Worm (Caenorhabditis elegans): ENCODE results near the gene pnn-1.

Gene pnn-1

ce11 chrV:13011904-13012303, 41.0 kb downstream of the pnn-1 start:
- TF ChIP-seq bed-2 (GFP tag; IDR thresholded peaks at IDR 0.05) (no peak), nhr-80 (tag; optimal IDR thresholded peaks at IDR 0.05) (peak; percentile 69), ccch-3 (GFP tag; optimal IDR thresholded peaks at IDR 0.05) (no peak), ztf-22 (GFP tag; optimal IDR thresholded peaks at IDR 0.05) (no peak), let-526 (GFP tag; IDR thresholded peaks at IDR 0.05) (no peak), hlh-26 (GFP tag; conservative IDR thresholded peaks at IDR 0.05) (no peak), Y79H2A.3 (GFP tag; conservative IDR thresholded peaks at IDR 0.05) (no peak), ama-1 (optimal IDR thresholded peaks at IDR 0.05) (no peak), ama-1 (GFP tag; optimal IDR thresholded peaks at IDR 0.05) (no peak), hlh-12 (tag; optimal IDR thresholded peaks at IDR 0.05) (no peak), egl-18 (GFP tag; IDR thresholded peaks at IDR 0.05) (no peak), zim-3 (tag; optimal IDR thresholded peaks at IDR 0.05) (no peak), C06A6.2 (GFP tag; conservative IDR thresholded peaks at IDR 0.05) (no peak), nfya-2 (GFP tag; IDR thresholded peaks at IDR 0.05) (no peak), hrde-1 (tag; optimal IDR thresholded peaks at IDR 0.05; ENCODE audit: borderline replicate concordance) (no peak), gei-17 (GFP tag; optimal IDR thresholded peaks at IDR 0.05) (no peak), cebp-1 (GFP tag; IDR thresholded peaks at IDR 0.05) (no peak), cebp-1 (tag; optimal IDR thresholded peaks at IDR 0.05) (peak; percentile 23), ZK185.1 (tag; optimal IDR thresholded peaks at IDR 0.05; ENCODE audit: poor library complexity, severe bottlenecking) (no peak), hsf-1 (GFP tag; IDR thresholded peaks at IDR 0.05) (no peak), F55B11.4 (tag; optimal IDR thresholded peaks at IDR 0.05; ENCODE audit: borderline replicate concordance, insufficient read depth) (no peak), F10E7.11 (tag; optimal IDR thresholded peaks at IDR 0.05) (no peak), nfyb-1 (GFP tag; IDR thresholded peaks at IDR 0.05) (no peak), F22D6.2 (tag; optimal IDR thresholded peaks at IDR 0.05) (no peak), egrh-3 (GFP tag; IDR thresholded peaks at IDR 0.05) (no peak), chd-7 (tag; optimal IDR thresholded peaks at IDR 0.05) (no peak), lsy-27 (tag; optimal IDR thresholded peaks at IDR 0.05; ENCODE audit: borderline replicate concordance, insufficient read depth) (no peak), let-607 (tag; optimal IDR thresholded peaks at IDR 0.05) (peak; percentile 58 to 92), unc-62 (GFP tag; optimal IDR thresholded peaks at IDR 0.05) (peak; percentile 22), tbp1 (GFP tag; optimal IDR thresholded peaks at IDR 0.05) (peak; percentile 1), ceh-40 (GFP tag; IDR thresholded peaks at IDR 0.05) (no peak), Y56A3A.18 (GFP tag; IDR thresholded peaks at IDR 0.05) (no peak), C17E4.6 (GFP tag; IDR thresholded peaks at IDR 0.05) (no peak), lsl-1 (GFP tag; optimal IDR thresholded peaks at IDR 0.05) (no peak), ztf-26 (tag; optimal IDR thresholded peaks at IDR 0.05) (no peak), Y53F4B.3 (GFP tag; IDR thresholded peaks at IDR 0.05) (no peak), mes-4 (tag; optimal IDR thresholded peaks at IDR 0.05) (no peak), B0019.2 (GFP tag; conservative IDR thresholded peaks at IDR 0.05) (no peak), rpc-1 (optimal IDR thresholded peaks at IDR 0.05) (no peak), rpc-1 (tag; optimal IDR thresholded peaks at IDR 0.05) (no peak), Y53G8AR.9 (GFP tag; conservative IDR thresholded peaks at IDR 0.05) (no peak), madf-10 (tag; optimal IDR thresholded peaks at IDR 0.05) (no peak), atf-7 (tag; optimal IDR thresholded peaks at IDR 0.05) (peak; percentile 87), pbrm-1 (GFP tag; IDR thresholded peaks at IDR 0.05) (no peak), akir-1 (GFP tag; optimal IDR thresholded peaks at IDR 0.05) (no peak), D2030.7 (GFP tag; IDR thresholded peaks at IDR 0.05) (no peak), attf-5 (GFP tag; optimal IDR thresholded peaks at IDR 0.05) (no peak), snpc-4 (GFP tag; optimal IDR thresholded peaks at IDR 0.05) (no peak), snpc-4 (tag; optimal IDR thresholded peaks at IDR 0.05) (no peak), rec-8 (tag; optimal IDR thresholded peaks at IDR 0.05) (no peak)
